Worm (Caenorhabditis elegans): ENCODE results near the gene ndub-6.

- no peak for TF ChIP-seq tab-1 (GFP tag; IDR thresholded peaks at IDR 0.05)
- TF ChIP-seq flt-1 (GFP tag; IDR thresholded peaks at IDR 0.05), result no peak
- TF ChIP-seq ref-1 (GFP tag; conservative IDR thresholded peaks at IDR 0.05), result no peak
- TF ChIP-seq T22C8.4 (GFP tag; IDR thresholded peaks at IDR 0.05), result no peak
- TF ChIP-seq med-1 (GFP tag; optimal IDR thresholded peaks at IDR 0.05; ENCODE audit: insufficient read depth), result no peak
- TF ChIP-seq cog-1 (tag; optimal IDR thresholded peaks at IDR 0.05), result no peak
- TF ChIP-seq ztf-23 (GFP tag; IDR thresholded peaks at IDR 0.05), result no peak
- TF ChIP-seq klf-2 (GFP tag; conservative IDR thresholded peaks at IDR 0.05), result no peak
These were observed 1.9 kb upstream of the ndub-6 start for ce11 chrIV:11650344-11650743.
